Worm (Caenorhabditis elegans) whole organism, L4/young adult: ENCODE measurements around the gene fem-2.

Experiments
- W03F9.2 ChIP-seq: fragments of 150-350 bp; optimal IDR thresholded peaks from 2 replicates; lab custom pipeline; 2014; ENCODE audit warnings: missing biosample characterization, missing genetic modification characterization
- dao-5 ChIP-seq: sonication (generic microtip); optimal IDR thresholded peaks from 2 replicates; lab custom pipeline; 2016; ENCODE audit warnings: missing genotype, missing genetic modification characterization, moderate library complexity, missing compliant biosample characterization
- him-1 ChIP-seq: sonication (generic microtip); optimal IDR thresholded peaks from 2 replicates; lab custom pipeline; 2016; ENCODE audit warnings: missing genotype, missing genetic modification reagents, missing genetic modification characterization, missing compliant biosample characterization

The fem-2 gene

ce11 chrIII:609549-609948 is 24.9 kb downstream of the fem-2 start, which contains the start of gene best-17:
Gene best-17, minus strand, starts transcription at chrIII:609649.
- TF ChIP-seq him-1 (tag; lab: Kevin White, UChicago) (no peak), dao-5 (tag; lab: Kevin White, UChicago) (no peak), W03F9.2 (tag; lab: Kevin White, UChicago) (no peak)

- TF ChIP-seq W03F9.2 (tag; lab: Kevin White, UChicago) (no peak), him-1 (tag; lab: Kevin White, UChicago) (no peak), dao-5 (tag; lab: Kevin White, UChicago) (no peak)
These were observed 28.9 kb downstream of the fem-2 start, which contains the start of the genes Y55B1AR.4 and ttr-7 for ce11 chrIII:605415-606054. Gene Y55B1AR.4, minus strand, starts transcription at chrIII:605515. Gene ttr-7, plus strand, starts transcription at chrIII:606004.

ce11 chrIII:600316-600932 is 34.0 kb downstream of the fem-2 start, which contains the start of gene lec-6:
Gene lec-6, minus strand, starts transcription at chrIII:600366.
- TF ChIP-seq him-1 (tag; lab: Kevin White, UChicago) (no peak), W03F9.2 (tag; lab: Kevin White, UChicago) (no peak), dao-5 (tag; lab: Kevin White, UChicago) (no peak)

- TF ChIP-seq him-1 (tag; lab: Kevin White, UChicago): no peak
- no peak for TF ChIP-seq dao-5 (tag; lab: Kevin White, UChicago)
- TF ChIP-seq W03F9.2 (tag; lab: Kevin White, UChicago): no peak
These were observed 35.1 kb downstream of the fem-2 start for ce11 chrIII:599279-599678.

- TF ChIP-seq W03F9.2 (tag; lab: Kevin White, UChicago) (no peak), him-1 (tag; lab: Kevin White, UChicago) (no peak), dao-5 (tag; lab: Kevin White, UChicago) (no peak)
These were observed 35.7 kb downstream of the fem-2 start, which contains the start of gene Y55B1AR.2 for ce11 chrIII:598687-599086. Gene Y55B1AR.2, minus strand, starts transcription at chrIII:598787.

- no peak for TF ChIP-seq him-1 (tag; lab: Kevin White, UChicago)
- no peak for TF ChIP-seq dao-5 (tag; lab: Kevin White, UChicago)
- TF ChIP-seq W03F9.2 (tag; lab: Kevin White, UChicago): peak; percentile 42
These were observed 36.3 kb downstream of the fem-2 start for ce11 chrIII:598168-598567.

- TF ChIP-seq him-1 (tag; lab: Kevin White, UChicago): no peak
- no peak for TF ChIP-seq W03F9.2 (tag; lab: Kevin White, UChicago)
- TF ChIP-seq dao-5 (tag; lab: Kevin White, UChicago): no peak
These were observed 39.0 kb downstream of the fem-2 start for ce11 chrIII:595449-595848.

- TF ChIP-seq dao-5 (tag; lab: Kevin White, UChicago) (no peak), him-1 (tag; lab: Kevin White, UChicago) (no peak), W03F9.2 (tag; lab: Kevin White, UChicago) (no peak)
These were observed 47.4 kb downstream of the fem-2 start, which contains the start of gene helq-1 for ce11 chrIII:587009-587408. Gene helq-1, minus strand, starts transcription at chrIII:587109.
